Worm (Caenorhabditis elegans): ENCODE data around the gene pinn-4.

pinn-4 gene

DNA sequence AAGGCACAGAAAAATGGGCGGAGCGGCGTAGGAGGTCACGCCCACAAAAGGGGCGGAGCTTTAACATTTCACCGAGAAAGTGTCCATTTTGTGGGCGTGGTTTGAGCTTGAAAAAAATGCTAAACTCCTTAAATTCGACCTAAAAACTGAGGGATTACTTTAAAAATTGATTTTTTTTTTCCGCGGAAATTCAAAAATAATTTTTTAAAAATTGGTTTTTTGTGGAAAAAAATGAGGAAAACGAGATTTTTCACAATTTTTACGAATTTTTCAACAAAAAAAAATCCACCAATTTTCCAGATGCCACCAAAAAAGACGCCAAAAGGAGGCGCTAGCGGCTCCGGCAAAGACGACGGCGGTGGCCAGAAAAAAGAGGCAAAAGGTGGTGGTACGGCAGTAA, at the start of gene pinn-4:
TSS of gene pinn-4 (plus strand) at position 301 of the 400 bp plus-strand sequence.
- TF ChIP-seq unc-62 (GFP tag; optimal IDR thresholded peaks at IDR 0.05) = no peak

DNA sequence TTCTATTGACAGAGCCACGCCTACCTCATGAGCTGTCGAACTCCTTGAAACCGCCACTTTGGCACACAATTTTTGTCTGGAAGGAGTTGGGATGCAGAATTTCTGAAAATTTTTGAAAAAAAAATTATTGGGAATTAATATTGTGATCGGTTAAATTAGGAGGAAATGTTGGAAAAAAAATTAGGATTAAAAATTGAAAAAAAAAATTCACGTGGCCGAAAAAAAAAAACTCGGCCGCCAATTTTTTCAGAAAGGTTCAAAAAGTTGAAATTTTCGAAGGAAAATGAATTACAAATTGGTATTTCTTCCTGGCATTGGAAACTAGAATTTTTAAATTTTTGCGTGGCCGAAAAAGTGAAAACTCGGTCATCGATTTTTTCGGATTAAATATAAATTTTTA, 46.7 kb upstream of the pinn-4 start, which contains the start of gene dmsr-3:
TSS of gene dmsr-3 (minus strand) at position 101 of the 400 bp plus-strand sequence.
- no peak for TF ChIP-seq unc-62 (GFP tag; optimal IDR thresholded peaks at IDR 0.05)

DNA sequence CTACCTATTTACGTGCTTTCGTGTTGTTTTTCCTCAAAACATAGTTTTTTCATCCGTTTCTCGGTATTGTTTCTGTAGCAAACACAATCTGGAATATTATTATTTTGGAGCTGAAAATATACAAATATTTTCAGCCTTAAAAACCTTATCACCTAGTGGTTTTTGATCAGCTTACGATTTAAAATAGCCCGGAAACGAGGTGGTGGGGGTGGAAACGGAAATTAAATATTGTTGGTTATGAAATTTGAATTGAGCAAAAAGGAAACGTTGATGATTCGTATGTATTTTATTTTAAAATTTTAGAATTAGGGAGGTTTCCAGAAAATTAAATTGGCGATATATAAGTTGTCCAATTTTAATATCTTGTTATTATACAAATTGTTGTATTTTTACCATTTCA, 35.0 kb upstream of the pinn-4 start:
- no peak for TF ChIP-seq unc-62 (GFP tag; optimal IDR thresholded peaks at IDR 0.05)

DNA sequence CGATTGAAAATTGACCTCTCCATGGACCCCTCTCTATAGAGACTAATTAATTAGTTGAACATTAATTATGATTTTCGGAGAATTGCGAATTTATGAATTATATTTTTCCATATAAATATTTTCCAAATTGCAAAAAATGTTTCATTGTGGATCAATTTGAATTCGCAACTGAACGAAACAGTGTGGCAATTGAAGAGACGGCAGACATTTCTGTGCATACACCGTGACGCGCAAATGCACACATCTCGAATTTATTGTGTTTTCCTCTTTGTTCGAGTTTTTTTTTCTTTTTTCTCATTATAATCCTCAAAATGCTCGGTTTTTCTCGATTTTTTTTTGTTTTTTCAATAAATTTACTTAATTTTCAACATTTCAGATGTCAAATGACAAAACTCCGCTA, 33.5 kb upstream of the pinn-4 start, which contains the start of gene Y48C3A.20:
TSS of gene Y48C3A.20 (plus strand) at position 377 of the 400 bp plus-strand sequence.
- no peak for TF ChIP-seq unc-62 (GFP tag; optimal IDR thresholded peaks at IDR 0.05)

DNA sequence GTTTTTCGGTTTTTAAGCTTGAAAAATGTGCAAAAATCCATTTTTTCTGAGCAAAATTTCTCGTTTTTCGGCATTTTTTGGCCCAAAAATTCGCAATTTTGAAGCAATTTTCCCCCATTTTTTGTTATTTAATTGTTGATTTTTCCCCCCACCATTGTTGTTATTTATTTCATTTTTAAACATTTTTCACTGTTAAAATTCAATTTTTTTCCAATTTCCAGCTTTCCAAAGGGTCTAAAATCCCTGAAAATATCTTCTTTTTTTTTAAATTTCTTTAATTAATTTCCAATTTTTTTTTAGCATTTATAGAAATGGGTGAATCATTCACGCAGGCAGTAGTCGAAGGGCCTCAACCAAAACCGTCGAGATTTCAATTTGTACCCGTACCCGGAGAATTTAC, 26.7 kb upstream of the pinn-4 start, which contains the start of gene Y48C3A.12:
TSS of gene Y48C3A.12 (plus strand) at position 301 of the 400 bp plus-strand sequence.
- no peak for TF ChIP-seq unc-62 (GFP tag; optimal IDR thresholded peaks at IDR 0.05)

DNA sequence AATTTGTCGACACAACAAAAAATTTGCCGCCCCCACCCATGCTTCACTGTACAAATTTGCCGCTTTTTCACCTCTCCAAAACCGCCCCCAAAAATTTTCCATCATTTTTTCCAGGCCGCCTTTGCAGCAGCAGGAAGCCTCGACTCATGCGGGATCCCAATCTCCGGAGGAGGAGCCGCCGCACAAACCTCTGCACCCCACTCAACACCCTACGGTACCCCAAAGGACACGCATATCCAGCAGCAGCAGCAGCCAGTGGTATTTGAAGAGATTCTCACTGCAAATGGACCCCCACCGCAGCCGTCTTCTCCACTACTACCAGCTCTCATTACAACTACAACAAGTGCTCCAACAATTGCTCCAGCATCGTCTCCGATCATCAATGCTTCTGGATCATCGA, 19.7 kb upstream of the pinn-4 start:
- no peak for TF ChIP-seq unc-62 (GFP tag; optimal IDR thresholded peaks at IDR 0.05)

DNA sequence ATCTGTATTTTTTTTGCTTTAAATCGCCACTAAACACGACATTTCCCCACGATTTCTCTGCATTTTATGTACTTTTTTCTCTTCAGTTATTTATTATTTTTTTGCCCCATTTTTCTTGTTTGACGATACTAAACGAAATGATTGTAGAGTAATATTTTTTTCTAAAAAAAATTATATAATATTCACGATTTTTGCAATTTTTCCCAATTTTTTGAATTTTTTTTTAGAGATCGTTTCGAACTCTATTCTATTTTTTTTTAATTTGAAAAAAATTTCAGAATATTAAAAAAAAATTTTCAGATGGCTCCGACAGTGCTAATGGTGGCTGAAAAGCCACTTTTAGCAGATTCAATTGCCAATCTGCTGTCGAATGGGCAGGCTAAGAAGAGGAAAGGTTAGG, 13.3 kb upstream of the pinn-4 start, which contains the start of gene Y48C3A.14:
TSS of gene Y48C3A.14 (plus strand) at position 301 of the 400 bp plus-strand sequence.
- no peak for TF ChIP-seq unc-62 (GFP tag; optimal IDR thresholded peaks at IDR 0.05)

DNA sequence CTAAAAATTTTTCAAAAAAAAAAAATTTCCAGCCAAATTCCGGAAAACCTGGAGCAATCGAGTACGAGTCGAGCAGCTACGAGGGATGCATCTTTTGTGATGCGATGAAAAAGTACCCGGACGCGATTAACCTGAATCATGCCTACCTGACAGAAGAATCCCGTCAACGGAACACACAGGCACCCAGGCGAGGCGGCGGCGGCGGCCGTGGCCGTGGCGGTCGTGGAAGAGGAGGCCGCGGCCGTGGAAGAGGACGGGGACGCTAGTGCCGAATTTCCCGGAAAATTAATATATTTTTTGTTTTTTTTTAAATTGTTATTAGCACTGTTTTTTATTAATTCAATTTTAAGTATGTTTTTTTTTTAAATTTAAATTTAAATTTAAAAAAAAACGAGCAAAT, 1.2 kb upstream of the pinn-4 start:
- TF ChIP-seq unc-62 (GFP tag; optimal IDR thresholded peaks at IDR 0.05) = no peak

DNA sequence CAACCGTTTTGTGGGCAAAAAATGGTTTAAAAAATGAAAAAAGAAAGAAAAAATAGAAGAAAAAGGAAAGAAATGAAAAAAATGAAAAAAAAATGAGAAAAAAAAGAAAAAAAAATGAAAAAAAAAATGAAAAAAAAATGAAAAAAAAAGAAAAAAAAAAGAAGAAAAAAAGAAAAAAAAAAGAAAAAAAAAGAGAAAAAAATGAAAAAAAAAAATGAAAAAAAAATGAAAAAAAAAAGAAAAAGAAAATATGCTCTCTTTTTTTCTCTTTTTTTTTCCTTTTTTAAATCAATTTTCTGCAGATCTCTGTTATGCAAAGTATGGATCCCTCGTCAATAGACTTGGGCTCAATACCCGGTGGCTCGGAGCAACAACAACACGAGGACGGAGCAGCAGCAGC, 3.1 kb downstream of the pinn-4 start, which contains the start of gene efl-2:
TSS of gene efl-2 (plus strand) at position 301 of the 400 bp plus-strand sequence.
- no peak for TF ChIP-seq unc-62 (GFP tag; optimal IDR thresholded peaks at IDR 0.05)

DNA sequence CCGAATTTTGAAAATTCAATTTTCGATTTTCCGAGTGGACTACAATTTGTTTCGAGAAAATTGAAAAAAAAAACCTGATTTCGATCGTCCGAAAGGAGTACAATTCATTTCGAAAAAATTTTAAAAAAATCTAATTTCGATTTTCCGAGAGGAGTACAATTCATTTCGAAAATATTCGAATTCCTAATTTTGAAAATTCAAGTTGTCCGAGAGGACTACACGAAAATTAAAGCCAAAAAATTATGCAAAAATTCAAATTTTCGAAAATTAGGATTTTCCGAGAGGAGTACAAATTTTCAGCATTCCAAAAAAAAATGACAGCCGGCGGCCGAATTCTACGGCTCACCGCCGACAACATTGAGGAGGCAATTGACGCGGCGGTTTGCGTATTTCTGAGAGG, 9.6 kb downstream of the pinn-4 start, which contains the start of gene Y48C3A.18:
TSS of gene Y48C3A.18 (plus strand) at position 301 of the 400 bp plus-strand sequence.
- TF ChIP-seq unc-62 (GFP tag; optimal IDR thresholded peaks at IDR 0.05) = no peak

DNA sequence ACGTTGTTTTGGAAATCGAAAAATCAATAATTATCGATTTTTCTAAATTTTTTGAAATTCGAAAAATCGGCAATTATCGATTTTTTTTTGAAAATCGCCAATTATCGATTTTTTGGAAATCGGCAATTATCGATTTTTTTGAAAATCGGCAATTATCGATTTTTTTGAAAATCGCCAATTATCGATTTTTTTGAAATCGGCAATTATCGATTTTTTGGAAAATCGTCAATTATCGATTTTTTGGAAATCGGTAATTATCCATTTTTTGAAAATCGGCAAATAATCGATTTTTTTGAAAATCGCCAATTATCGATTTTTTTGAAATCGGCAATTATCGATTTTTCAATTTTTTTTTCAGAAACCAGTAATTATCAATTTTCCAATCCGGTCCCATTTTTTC, 11.3 kb downstream of the pinn-4 start:
- no peak for TF ChIP-seq unc-62 (GFP tag; optimal IDR thresholded peaks at IDR 0.05)

DNA sequence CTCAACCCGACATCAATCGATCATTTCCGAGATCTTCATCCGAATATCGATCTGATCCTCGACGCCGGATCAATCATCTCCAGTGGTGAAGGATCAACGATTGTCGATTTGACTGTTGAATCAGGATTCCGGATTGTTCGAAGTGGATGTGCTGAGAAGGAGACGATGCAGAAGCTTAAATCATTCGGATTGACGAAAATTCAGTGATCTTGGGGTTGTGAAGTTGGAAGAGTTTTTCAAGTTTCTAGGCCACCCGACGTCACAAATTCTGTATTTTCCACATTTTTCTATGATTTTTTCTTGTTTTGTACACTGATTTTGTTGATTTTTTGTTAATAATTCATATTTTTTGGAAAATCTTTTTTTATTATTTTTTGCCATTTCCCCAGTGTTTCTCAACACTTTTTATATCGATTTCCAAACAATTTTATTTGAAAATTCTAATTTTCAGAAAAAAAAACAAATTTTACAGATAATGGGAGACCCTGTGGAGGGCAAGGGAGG, 11.8 kb downstream of the pinn-4 start, which contains the start of gene Y48E1C.1:
TSS of gene Y48E1C.1 (plus strand) at position 454 of the 504 bp plus-strand sequence.
- TF ChIP-seq unc-62 (GFP tag; optimal IDR thresholded peaks at IDR 0.05) = no peak

DNA sequence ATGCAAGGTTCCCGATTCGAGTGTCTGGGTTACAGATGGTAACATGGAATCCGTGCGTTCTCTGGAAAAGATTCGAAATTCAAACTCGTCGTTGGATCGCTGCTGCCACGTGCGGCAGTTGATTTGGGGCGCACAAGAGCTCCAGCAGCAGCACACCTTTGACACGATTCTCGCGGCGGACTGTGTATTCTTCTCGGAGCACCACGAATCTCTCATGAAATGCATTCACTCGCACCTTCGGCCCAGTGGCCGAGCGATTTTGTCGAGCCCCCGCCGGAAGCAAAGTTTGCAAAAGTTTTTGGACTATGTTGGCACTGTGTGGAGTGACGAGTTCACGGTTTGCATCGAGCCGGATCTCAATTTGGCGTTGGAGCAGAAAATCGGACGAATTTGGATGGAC, 13.8 kb downstream of the pinn-4 start:
- no peak for TF ChIP-seq unc-62 (GFP tag; optimal IDR thresholded peaks at IDR 0.05)

DNA sequence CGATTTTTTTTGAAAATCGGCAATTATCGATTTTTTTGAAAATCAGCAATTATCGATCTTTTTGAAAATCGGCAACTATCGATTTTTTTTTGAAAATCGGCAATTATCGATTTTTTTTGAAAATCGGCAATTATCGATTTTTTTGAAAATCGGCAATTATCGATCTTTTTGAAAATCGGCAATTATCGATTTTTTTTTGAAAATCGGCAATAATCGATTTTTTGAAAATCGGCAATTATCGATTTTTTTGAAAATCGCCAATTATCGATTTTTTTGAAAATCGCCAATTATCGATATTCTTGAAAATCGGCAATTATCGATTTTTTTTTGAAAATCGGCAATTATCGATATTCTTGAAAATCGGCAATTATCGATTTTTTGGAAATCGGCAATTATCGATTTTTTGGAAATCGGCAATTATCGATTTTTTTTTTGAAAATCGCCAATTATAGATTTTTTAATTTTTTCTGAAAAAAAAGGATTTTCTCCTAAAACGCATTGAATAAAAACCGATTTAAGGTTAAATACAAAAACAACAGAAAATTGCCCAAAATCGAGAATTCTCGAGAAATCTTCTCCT, 14.8 kb downstream of the pinn-4 start:
- no peak for TF ChIP-seq unc-62 (GFP tag; optimal IDR thresholded peaks at IDR 0.05)

DNA sequence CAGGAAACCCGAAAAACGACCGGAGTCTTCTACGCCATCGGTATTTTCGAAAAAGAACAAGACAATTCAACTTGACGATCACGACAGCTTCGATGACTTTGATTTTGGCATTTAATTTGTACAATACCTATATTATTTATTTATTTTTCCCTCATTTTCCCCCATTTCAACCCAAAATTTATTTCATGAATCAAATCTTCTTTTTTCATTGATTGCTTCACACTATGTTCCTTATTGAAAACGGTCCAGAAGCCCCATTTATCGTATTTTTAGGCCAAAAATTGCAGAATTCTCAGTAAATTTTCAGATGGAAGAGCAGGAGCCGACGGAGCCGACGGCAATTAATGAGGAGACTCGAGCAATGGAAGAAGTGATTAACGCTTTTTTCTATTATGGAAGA, 21.5 kb downstream of the pinn-4 start, which contains the start of gene Y48E1C.2:
TSS of gene Y48E1C.2 (plus strand) at position 301 of the 400 bp plus-strand sequence.
- TF ChIP-seq unc-62 (GFP tag; optimal IDR thresholded peaks at IDR 0.05) = no peak

DNA sequence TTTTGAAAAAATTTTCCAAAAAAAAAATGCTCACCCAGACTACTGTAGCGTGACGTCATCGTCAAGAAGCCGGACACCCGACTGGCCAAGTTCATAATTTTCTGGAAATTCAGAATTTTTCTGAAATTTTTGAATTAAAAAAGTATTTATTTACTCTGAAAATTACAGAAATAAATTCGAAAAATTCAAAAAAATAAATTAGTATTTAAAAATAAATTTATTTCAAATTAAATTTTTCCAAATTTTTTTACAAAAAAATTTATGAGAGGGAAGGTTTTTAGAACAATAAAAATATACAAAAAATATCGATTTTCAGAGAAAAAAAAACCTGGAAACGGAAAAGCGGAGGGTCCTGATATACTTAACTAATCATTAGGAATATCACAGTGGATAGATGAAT, 33.9 kb downstream of the pinn-4 start, which contains the start of gene Y48E1C.4:
TSS of gene Y48E1C.4 (minus strand) at position 101 of the 400 bp plus-strand sequence.
- no peak for TF ChIP-seq unc-62 (GFP tag; optimal IDR thresholded peaks at IDR 0.05)

DNA sequence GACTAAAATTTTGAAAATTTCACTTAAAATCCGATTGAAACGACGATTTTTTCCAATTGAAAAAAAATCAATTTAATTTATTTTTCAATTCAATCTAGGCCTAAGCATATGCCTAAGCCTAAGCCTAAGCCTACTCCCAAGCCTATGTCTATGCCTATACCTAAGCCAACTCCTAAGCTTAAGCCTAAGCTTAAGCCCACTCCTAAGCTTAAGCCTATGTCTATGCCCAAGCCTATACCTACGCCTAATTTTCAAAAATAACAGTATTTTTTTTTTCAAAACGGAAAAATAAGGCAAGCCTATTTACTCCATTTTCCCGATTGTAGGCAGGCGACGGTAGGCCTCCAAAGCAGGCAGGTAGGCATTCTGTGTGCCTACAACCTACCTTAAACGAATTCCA, 41.5 kb downstream of the pinn-4 start:
- no peak for TF ChIP-seq unc-62 (GFP tag; optimal IDR thresholded peaks at IDR 0.05)
